Worm (Caenorhabditis elegans): ENCODE data around the gene eat-17.

eat-17 gene

ce11 chrX:16406632-16407031 is 10.0 kb downstream of the eat-17 start:
- TF ChIP-seq hlh-15 (tag; optimal IDR thresholded peaks at IDR 0.05) = no peak
- no peak for TF ChIP-seq ceh-19 (GFP tag; optimal IDR thresholded peaks at IDR 0.05)
- TF ChIP-seq eyg-1 (tag; optimal IDR thresholded peaks at IDR 0.05) = no peak
- no peak for TF ChIP-seq fkh-10 (GFP tag; optimal IDR thresholded peaks at IDR 0.05)
- no peak for TF ChIP-seq elt-4 (tag; optimal IDR thresholded peaks at IDR 0.05)
- no peak for TF ChIP-seq ceh-6 (GFP tag; optimal IDR thresholded peaks at IDR 0.05)
- TF ChIP-seq lin-11 (tag; optimal IDR thresholded peaks at IDR 0.05) = no peak
- TF ChIP-seq dmd-4 (tag; optimal IDR thresholded peaks at IDR 0.05; ENCODE audit: borderline replicate concordance) = no peak
- TF ChIP-seq unc-86 (tag; optimal IDR thresholded peaks at IDR 0.05) = no peak
- no peak for TF ChIP-seq ceh-24 (tag; optimal IDR thresholded peaks at IDR 0.05)
- TF ChIP-seq elt-2 (tag; optimal IDR thresholded peaks at IDR 0.05) = no peak
- no peak for TF ChIP-seq nhr-11 (tag; optimal IDR thresholded peaks at IDR 0.05)
- TF ChIP-seq Y22D7AL.16 (tag; optimal IDR thresholded peaks at IDR 0.05) = no peak
- no peak for TF ChIP-seq ceh-30 (tag; optimal IDR thresholded peaks at IDR 0.05)
- no peak for TF ChIP-seq ceh-2 (tag; optimal IDR thresholded peaks at IDR 0.05)
- no peak for TF ChIP-seq gmeb-2 (tag; optimal IDR thresholded peaks at IDR 0.05)

ce11 chrX:16404815-16405214 is 11.8 kb downstream of the eat-17 start:
- TF ChIP-seq ceh-2 (tag; optimal IDR thresholded peaks at IDR 0.05) (no peak), ttx-3 (tag; optimal IDR thresholded peaks at IDR 0.05) (no peak), unc-86 (tag; optimal IDR thresholded peaks at IDR 0.05) (no peak), hlh-13 (GFP tag; optimal IDR thresholded peaks at IDR 0.05) (no peak), fax-1 (tag; optimal IDR thresholded peaks at IDR 0.05) (no peak), zip-5 (tag; optimal IDR thresholded peaks at IDR 0.05) (no peak)

ce11 chrX:16403424-16403823 is 13.2 kb downstream of the eat-17 start:
- TF ChIP-seq Y22D7AL.16 (tag; optimal IDR thresholded peaks at IDR 0.05) (no peak), npax-4 (tag; optimal IDR thresholded peaks at IDR 0.05) (no peak), fax-1 (tag; optimal IDR thresholded peaks at IDR 0.05) (no peak), sox-4 (tag; optimal IDR thresholded peaks at IDR 0.05) (no peak), C38D4.7 (GFP tag; optimal IDR thresholded peaks at IDR 0.05) (no peak), sox-2 (GFP tag; IDR thresholded peaks at IDR 0.05) (no peak), elt-2 (tag; optimal IDR thresholded peaks at IDR 0.05) (no peak), ceh-9 (tag; optimal IDR thresholded peaks at IDR 0.05) (no peak), fkh-6 (tag; optimal IDR thresholded peaks at IDR 0.05) (no peak), ttx-3 (tag; optimal IDR thresholded peaks at IDR 0.05) (no peak), unc-3 (GFP tag; conservative IDR thresholded peaks at IDR 0.05) (no peak), unc-3 (tag; optimal IDR thresholded peaks at IDR 0.05) (no peak), rnt-1 (tag; optimal IDR thresholded peaks at IDR 0.05) (no peak), madf-2 (tag; optimal IDR thresholded peaks at IDR 0.05) (no peak), che-1 (tag; optimal IDR thresholded peaks at IDR 0.05) (no peak)

ce11 chrX:16402787-16403186 is 13.9 kb downstream of the eat-17 start:
- no peak for TF ChIP-seq fkh-10 (GFP tag; optimal IDR thresholded peaks at IDR 0.05)
- TF ChIP-seq tbx-2 (tag; optimal IDR thresholded peaks at IDR 0.05) = no peak
- no peak for TF ChIP-seq rnt-1 (tag; optimal IDR thresholded peaks at IDR 0.05)
- TF ChIP-seq syd-9 (tag; optimal IDR thresholded peaks at IDR 0.05) = no peak
- no peak for TF ChIP-seq C38D4.7 (GFP tag; optimal IDR thresholded peaks at IDR 0.05)
- no peak for TF ChIP-seq mec-3 (tag; optimal IDR thresholded peaks at IDR 0.05; ENCODE audit: borderline replicate concordance)
- TF ChIP-seq ceh-22 (tag; optimal IDR thresholded peaks at IDR 0.05) = no peak
- TF ChIP-seq K09A11.1 (tag; optimal IDR thresholded peaks at IDR 0.05; ENCODE audit: insufficient read depth) = no peak
- TF ChIP-seq unc-86 (tag; optimal IDR thresholded peaks at IDR 0.05) = no peak
- TF ChIP-seq ceh-45 (GFP tag; IDR thresholded peaks at IDR 0.05) = no peak
- no peak for TF ChIP-seq sox-2 (GFP tag; IDR thresholded peaks at IDR 0.05)
- TF ChIP-seq ceh-19 (GFP tag; optimal IDR thresholded peaks at IDR 0.05) = no peak
- TF ChIP-seq ceh-31 (tag; optimal IDR thresholded peaks at IDR 0.05) = no peak
- no peak for TF ChIP-seq gmeb-2 (tag; optimal IDR thresholded peaks at IDR 0.05)
- TF ChIP-seq pat-9 (tag; optimal IDR thresholded peaks at IDR 0.05) = no peak
